Fruit fly (Drosophila melanogaster): Measurements from ENCODE around the gene cDIP.
A peak's percentile ranks its signal among the peaks of the same experiment; 100 is the strongest.

Gene cDIP

dm6 chr3R:21192267-21192666, 31.4 kb upstream of the cDIP start (continued):
- TF ChIP-seq Hr38 (GFP tag; optimal IDR thresholded peaks at IDR 0.05), result no peak
- TF ChIP-seq Lpt (GFP tag; optimal IDR thresholded peaks at IDR 0.05), result no peak
- no peak for TF ChIP-seq CG11294 (GFP tag; IDR thresholded peaks at IDR 0.05)
- TF ChIP-seq CG3032 (tag; optimal IDR thresholded peaks at IDR 0.05), result peak; percentile 44
- peak; percentile 17 for TF ChIP-seq Eip75B (GFP tag; optimal IDR thresholded peaks at IDR 0.05)
- peak; percentile 11 for TF ChIP-seq CG10631 (GFP tag; optimal IDR thresholded peaks at IDR 0.05)
- peak; percentile 18 for TF ChIP-seq CG3919 (GFP tag; optimal IDR thresholded peaks at IDR 0.05)
- TF ChIP-seq Sox15 (GFP tag; optimal IDR thresholded peaks at IDR 0.05), result no peak
- TF ChIP-seq spab (GFP tag; optimal IDR thresholded peaks at IDR 0.05), result peak; percentile 2
- TF ChIP-seq acj6 (GFP tag; optimal IDR thresholded peaks at IDR 0.05), result no peak

- TF ChIP-seq CG15336 (GFP tag; IDR thresholded peaks at IDR 0.05) (0 out of 2 replicates have a peak, but pooled peaks have one; percentile 22), ss (GFP tag; optimal IDR thresholded peaks at IDR 0.05) (peak; percentile 1 to 26), vri (GFP tag; optimal IDR thresholded peaks at IDR 0.05) (peak; percentile 58), esn (GFP tag; optimal IDR thresholded peaks at IDR 0.05) (peak; percentile 9), CG34406 (GFP tag; optimal IDR thresholded peaks at IDR 0.05) (peak; percentile 21), CG6163 (GFP tag; IDR thresholded peaks at IDR 0.05) (peak; percentile 46; the same call in 2 of the 3 replicates), Sox102F (GFP tag; optimal IDR thresholded peaks at IDR 0.05) (peak; percentile 59), CG6854 (GFP tag; optimal IDR thresholded peaks at IDR 0.05) (peak; percentile 70), CG32006 (GFP tag; optimal IDR thresholded peaks at IDR 0.05) (no peak), CG31627 (GFP tag; optimal IDR thresholded peaks at IDR 0.05) (no peak), CG3919 (GFP tag; optimal IDR thresholded peaks at IDR 0.05) (no peak)
These were observed 30.0 kb upstream of the cDIP start for dm6 chr3R:21190797-21191401.

dm6 chr3R:21189520-21190180, 28.8 kb upstream of the cDIP start:
- no peak for TF ChIP-seq Hr38 (GFP tag; optimal IDR thresholded peaks at IDR 0.05)
- peak; percentile 31 for TF ChIP-seq Eip78C (GFP tag)
- no peak for TF ChIP-seq OdsH (GFP tag; optimal IDR thresholded peaks at IDR 0.05)
- TF ChIP-seq CG6276 (GFP tag; optimal IDR thresholded peaks at IDR 0.05), result no peak
- no peak for TF ChIP-seq CG11902 (GFP tag; optimal IDR thresholded peaks at IDR 0.05)

- no peak for TF ChIP-seq Blimp-1 (GFP tag; optimal IDR thresholded peaks at IDR 0.05)
- TF ChIP-seq spab (GFP tag; optimal IDR thresholded peaks at IDR 0.05), result no peak
- peak; percentile 36 for TF ChIP-seq CG1621 (tag; optimal IDR thresholded peaks at IDR 0.05)
- no peak for TF ChIP-seq CG31627 (GFP tag; optimal IDR thresholded peaks at IDR 0.05)
- TF ChIP-seq Hr39 (GFP tag; optimal IDR thresholded peaks at IDR 0.05), result no peak
- TF ChIP-seq fkh (GFP tag; optimal IDR thresholded peaks at IDR 0.05), result peak; percentile 64
- TF ChIP-seq vri (GFP tag; optimal IDR thresholded peaks at IDR 0.05), result peak; percentile 85
- TF ChIP-seq CG6163 (GFP tag; IDR thresholded peaks at IDR 0.05), result peak; percentile 57; the same call in 2 of the 3 replicates
- peak; percentile 53 for TF ChIP-seq CG9139 (GFP tag; optimal IDR thresholded peaks at IDR 0.05)
- peak; percentile 58 for TF ChIP-seq CG3919 (GFP tag; optimal IDR thresholded peaks at IDR 0.05)
- no peak for TF ChIP-seq Gug (GFP tag; IDR thresholded peaks at IDR 0.05)
- TF ChIP-seq Ets21C (GFP tag; optimal IDR thresholded peaks at IDR 0.05), result no peak
- TF ChIP-seq Eip93F (GFP tag; optimal IDR thresholded peaks at IDR 0.05), result peak; percentile 48
- peak; percentile 26 for TF ChIP-seq Sox14 (GFP tag; optimal IDR thresholded peaks at IDR 0.05)
- no peak for TF ChIP-seq fd59A (GFP tag; optimal IDR thresholded peaks at IDR 0.05)
- TF ChIP-seq net (GFP tag; optimal IDR thresholded peaks at IDR 0.05), result peak; percentile 13
- peak; percentile 48 for TF ChIP-seq CG16779 (tag; optimal IDR thresholded peaks at IDR 0.05)
- TF ChIP-seq cyc (GFP tag; optimal IDR thresholded peaks at IDR 0.05), result no peak
- no peak for TF ChIP-seq Hr38 (GFP tag; optimal IDR thresholded peaks at IDR 0.05)
- 0 out of 3 replicates have a peak, but pooled peaks have one; percentile 45 for TF ChIP-seq eg (GFP tag; IDR thresholded peaks at IDR 0.05)
- peak; percentile 13 for TF ChIP-seq esn (GFP tag; optimal IDR thresholded peaks at IDR 0.05)
- TF ChIP-seq CG3032 (tag; optimal IDR thresholded peaks at IDR 0.05), result peak; percentile 18
- no peak for TF ChIP-seq acj6 (GFP tag; optimal IDR thresholded peaks at IDR 0.05)
- peak; percentile 45 for TF ChIP-seq Eip78C (GFP tag)
- no peak for TF ChIP-seq CG11902 (GFP tag; optimal IDR thresholded peaks at IDR 0.05)
- no peak for TF ChIP-seq dac (GFP tag; optimal IDR thresholded peaks at IDR 0.05)
- no peak for TF ChIP-seq CG6792 (GFP tag; optimal IDR thresholded peaks at IDR 0.05)
- no peak for TF ChIP-seq OdsH (GFP tag; optimal IDR thresholded peaks at IDR 0.05)
- TF ChIP-seq CG10631 (GFP tag; optimal IDR thresholded peaks at IDR 0.05), result no peak
- TF ChIP-seq CG32006 (GFP tag; optimal IDR thresholded peaks at IDR 0.05), result no peak
- TF ChIP-seq CG6854 (GFP tag; optimal IDR thresholded peaks at IDR 0.05), result no peak
These were observed 27.8 kb upstream of the cDIP start for dm6 chr3R:21188540-21189276.
